Fruit fly (Drosophila melanogaster): ENCODE data around the gene Nak.

DNA sequence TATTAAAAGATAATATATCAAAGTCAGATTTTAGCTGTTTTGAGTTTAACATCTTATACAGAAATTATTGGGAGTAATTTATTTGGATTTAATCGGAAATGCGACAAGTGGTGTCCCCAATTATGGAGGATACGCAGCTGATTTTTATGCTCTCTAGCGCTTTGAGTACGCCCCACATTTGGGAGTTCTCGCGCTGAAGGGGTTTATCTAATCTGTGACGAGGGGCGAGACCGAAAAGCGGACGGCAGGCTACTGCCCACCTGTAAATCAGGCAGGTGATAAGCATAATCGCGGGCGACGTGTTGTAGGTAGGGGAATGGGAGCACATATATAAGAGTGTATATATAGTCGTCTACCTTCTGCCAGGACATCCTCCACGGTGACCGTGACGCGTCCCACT is 647 bp downstream of the Nak start:
- TF ChIP-seq Dll (optimal IDR thresholded peaks at IDR 0.05): no peak
- no peak for TF ChIP-seq pan (optimal IDR thresholded peaks at IDR 0.05)

Data from whole organism.